Fruit fly (Drosophila melanogaster) whole organism, embryonic: Measurements from ENCODE around the gene CG7079.
A peak's percentile ranks its signal among the peaks of the same experiment; 100 is the strongest.

Experiments
- B-H2 ChIP-seq: fragments of 200-800 bp; sonication (Bioruptor generic); optimal IDR thresholded peaks from 2 replicates; lab custom pipeline; 2018; ENCODE audit warnings: missing biosample characterization, mild to moderate bottlenecking, missing genetic modification characterization
- CG30431 ChIP-seq: fragments of 200-800 bp; sonication (Bioruptor generic); optimal IDR thresholded peaks from 2 replicates; lab custom pipeline; 2017; ENCODE audit warnings: missing biosample characterization, missing genetic modification characterization
- HHEX ChIP-seq: fragments of 200-800 bp; sonication (Bioruptor generic); optimal IDR thresholded peaks from 3 replicates; lab custom pipeline; 2017; ENCODE audit warnings: missing biosample characterization, mild to moderate bottlenecking, missing genetic modification characterization, missing genetic modification reagents
- Trl ChIP-seq, 3 experiments: fragments of >200 bp in 2 of 3; fragments of 200-800 bp in 1 of 3; sonication (Bioruptor generic) in 1 of 3; optimal IDR thresholded peaks; 2 replicates in 1 of 3; 3 replicates in 2 of 3; lab custom pipeline; 2016 to 2017; ENCODE audit warnings: missing biosample characterization in 1 of 3, missing genetic modification characterization in 1 of 3
- emc ChIP-seq: fragments of 200-800 bp; sonication (Bioruptor generic); optimal IDR thresholded peaks from 2 replicates; lab custom pipeline; 2016; ENCODE audit warnings: missing biosample characterization, missing genetic modification characterization
- tll ChIP-seq, 2 experiments: fragments of 200-800 bp in 1 of 2; fragments of >200 bp in 1 of 2; sonication (Bioruptor generic) in 1 of 2; optimal IDR thresholded peaks; 2 replicates each; lab custom pipeline; 2017 to 2019; ENCODE audit warnings: missing biosample characterization in 2 of 2, missing genetic modification characterization in 2 of 2, mild to moderate bottlenecking in 1 of 2, moderate library complexity in 1 of 2

- peak in 1 of 2 experiments; percentile 37 for TF ChIP-seq tll (GFP tag; optimal IDR thresholded peaks at IDR 0.05; lab: Kevin White, UChicago)
- no peak for TF ChIP-seq CG30431 (GFP tag; lab: Kevin White, UChicago)
- TF ChIP-seq Trl (optimal IDR thresholded peaks at IDR 0.05; lab: Kevin White, UChicago) = no peak
- TF ChIP-seq Trl (GFP tag; optimal IDR thresholded peaks at IDR 0.05; lab: Kevin White, UChicago) = no peak
- no peak for TF ChIP-seq emc (GFP tag; lab: Kevin White, UChicago)
- peak; percentile 48 for TF ChIP-seq B-H2
- TF ChIP-seq HHEX (GFP tag; lab: Kevin White, UChicago) = no peak
Observed at dm6 chr3R:21064000-21064924, 15.6 kb upstream of the CG7079 start, which contains the start of gene Cortactin.
